Worm (Caenorhabditis elegans) whole organism, late embryonic: Measurements from ENCODE around the gene ZK1307.1.

Source experiments
- dmd-4 ChIP-seq: sonication (generic microtip); optimal IDR thresholded peaks from 2 replicates; lab custom pipeline; 2016; ENCODE audit warnings: borderline replicate concordance, missing genetic modification characterization, missing compliant biosample characterization
- elt-2 ChIP-seq: sonication (generic microtip); optimal IDR thresholded peaks from 2 replicates; lab custom pipeline; 2016; ENCODE audit warnings: missing genetic modification reagents, missing genetic modification characterization, missing compliant biosample characterization
- sox-2 ChIP-seq: fragments of 200-800 bp; sonication (Bioruptor generic); IDR thresholded peaks from 2 replicates; pipeline ENCODE4 v1.3.6; 2022; ENCODE audit warnings: missing genetic modification reagents, missing genetic modification characterization, missing compliant biosample characterization

ce11 chrII:9617039-9617901 lies 38.1 kb downstream of the ZK1307.1 start, which contains the start of gene hal-3:
- TF ChIP-seq sox-2 (no peak), elt-2 (no peak), dmd-4 (tag; lab: Kevin White, UChicago) (no peak)
